Worm (Caenorhabditis elegans) whole organism, L3 larva: ENCODE data around the gene C46G7.2.

Source experiments
- R02D3.7 ChIP-seq: fragments of 150-350 bp; optimal IDR thresholded peaks from 2 replicates; lab custom pipeline; 2014; ENCODE audit warnings: missing biosample characterization, missing genetic modification characterization
- ZK546.5 ChIP-seq: sonication (generic microtip); optimal IDR thresholded peaks from 2 replicates; lab custom pipeline; 2017; ENCODE audit warnings: missing biosample characterization, missing genetic modification characterization
- aly-2 ChIP-seq: fragments of 150-350 bp; optimal IDR thresholded peaks from 2 replicates; lab custom pipeline; 2014; ENCODE audit warnings: missing biosample characterization, missing genetic modification characterization
- ceh-16 ChIP-seq: sonication (generic microtip); optimal IDR thresholded peaks from 2 replicates; lab custom pipeline; 2017; ENCODE audit warnings: missing biosample characterization, missing genetic modification characterization
- ceh-82 ChIP-seq: fragments of 150-350 bp; optimal IDR thresholded peaks from 2 replicates; lab custom pipeline; 2014; ENCODE audit warnings: missing biosample characterization, missing genetic modification characterization
- ceh-9 ChIP-seq: sonication (generic microtip); optimal IDR thresholded peaks from 2 replicates; lab custom pipeline; 2018; ENCODE audit warnings: missing biosample characterization, missing genetic modification characterization
- daf-12 ChIP-seq: fragments of 150-350 bp; optimal IDR thresholded peaks from 2 replicates; lab custom pipeline; 2014; ENCODE audit warnings: missing biosample characterization, missing genetic modification reagents, missing genetic modification characterization
- egl-27 ChIP-seq: sonication (generic microtip); optimal IDR thresholded peaks from 4 replicates; lab custom pipeline; 2017; ENCODE audit warnings: missing biosample characterization, missing genetic modification reagents, missing genetic modification characterization
- elt-1 ChIP-seq: fragments of 150-350 bp; optimal IDR thresholded peaks from 2 replicates; lab custom pipeline; 2014; ENCODE audit warnings: missing biosample characterization, missing genetic modification characterization
- elt-2 ChIP-seq: sonication (generic microtip); optimal IDR thresholded peaks from 2 replicates; lab custom pipeline; 2016; ENCODE audit warnings: missing genetic modification reagents, mild to moderate bottlenecking, missing genetic modification characterization, missing compliant biosample characterization
- eor-1 ChIP-seq, 2 experiments: fragments of 150-350 bp; optimal IDR thresholded peaks; 2 replicates each; lab custom pipeline; 2014 to 2018; ENCODE audit warnings: missing biosample characterization in 2 of 2, missing genetic modification characterization in 2 of 2
- fkh-10 ChIP-seq: sonication (generic microtip); optimal IDR thresholded peaks from 2 replicates; lab custom pipeline; 2017; ENCODE audit warnings: missing biosample characterization, missing genetic modification reagents, missing genetic modification characterization
- fos-1 ChIP-seq: fragments of 150-350 bp; optimal IDR thresholded peaks from 2 replicates; lab custom pipeline; 2014; ENCODE audit warnings: missing biosample characterization, missing genetic modification characterization
- hmg-11 ChIP-seq: sonication (generic microtip); optimal IDR thresholded peaks from 2 replicates; lab custom pipeline; 2016; ENCODE audit warnings: missing genetic modification characterization, missing compliant biosample characterization
- jun-1 ChIP-seq: fragments of 150-350 bp; optimal IDR thresholded peaks from 2 replicates; lab custom pipeline; 2014; ENCODE audit warnings: missing biosample characterization, missing genetic modification reagents, missing genetic modification characterization
- lin-15B ChIP-seq: fragments of 150-350 bp; optimal IDR thresholded peaks from 2 replicates; lab custom pipeline; 2014; ENCODE audit warnings: missing biosample characterization, missing genetic modification characterization
- lin-39 ChIP-seq: fragments of 150-350 bp; optimal IDR thresholded peaks from 2 replicates; lab custom pipeline; 2018; ENCODE audit warnings: missing biosample characterization, missing genetic modification reagents, missing genetic modification characterization
- lsy-12 ChIP-seq: sonication (generic microtip); optimal IDR thresholded peaks from 2 replicates; lab custom pipeline; 2016; ENCODE audit warnings: mild to moderate bottlenecking, missing genetic modification characterization, missing compliant biosample characterization
- mdl-1 ChIP-seq: fragments of 150-350 bp; optimal IDR thresholded peaks from 2 replicates; lab custom pipeline; 2014; ENCODE audit warnings: missing biosample characterization, missing genetic modification characterization
- nfya-1 ChIP-seq: sonication (generic microtip); optimal IDR thresholded peaks from 2 replicates; lab custom pipeline; 2017; ENCODE audit warnings: missing genetic modification characterization, mild to moderate bottlenecking, missing compliant biosample characterization, antibody characterized with exemption, moderate library complexity; ENCODE audit not compliant: insufficient read depth
- nhr-11 ChIP-seq: fragments of 150-350 bp; optimal IDR thresholded peaks from 2 replicates; lab custom pipeline; 2014; ENCODE audit warnings: missing biosample characterization, missing genetic modification characterization
- nhr-23 ChIP-seq: fragments of 150-350 bp; optimal IDR thresholded peaks from 2 replicates; lab custom pipeline; 2014; ENCODE audit warnings: missing biosample characterization, missing genetic modification reagents, missing genetic modification characterization
- nhr-237 ChIP-seq: fragments of 150-350 bp; optimal IDR thresholded peaks from 2 replicates; lab custom pipeline; 2014; ENCODE audit warnings: missing biosample characterization, missing genetic modification characterization
- nhr-25 ChIP-seq: sonication (generic microtip); optimal IDR thresholded peaks from 2 replicates; lab custom pipeline; 2017; ENCODE audit warnings: missing biosample characterization, missing genetic modification characterization
- nhr-28 ChIP-seq: fragments of 150-350 bp; optimal IDR thresholded peaks from 2 replicates; lab custom pipeline; 2014; ENCODE audit warnings: missing biosample characterization, missing genetic modification characterization
- nhr-43 ChIP-seq: sonication (generic microtip); optimal IDR thresholded peaks from 2 replicates; lab custom pipeline; 2016; ENCODE audit warnings: mild to moderate bottlenecking, missing genetic modification characterization, missing compliant biosample characterization; ENCODE audit not compliant: poor library complexity, severe bottlenecking
- nhr-77 ChIP-seq: fragments of 150-350 bp; optimal IDR thresholded peaks from 2 replicates; lab custom pipeline; 2014; ENCODE audit warnings: missing biosample characterization, missing genetic modification characterization
- pha-4 ChIP-seq: fragments of 150-350 bp; optimal IDR thresholded peaks from 2 replicates; lab custom pipeline; 2014; ENCODE audit warnings: missing biosample characterization, missing genetic modification reagents, missing genetic modification characterization
- pqm-1 ChIP-seq: fragments of 150-350 bp; optimal IDR thresholded peaks from 2 replicates; lab custom pipeline; 2017; ENCODE audit warnings: missing biosample characterization, missing genetic modification characterization, inconsistent platforms
- skn-1 ChIP-seq: fragments of 150-350 bp; optimal IDR thresholded peaks from 2 replicates; lab custom pipeline; 2014; ENCODE audit warnings: missing biosample characterization, missing genetic modification characterization
- snpc-4 ChIP-seq: fragments of 150-350 bp; optimal IDR thresholded peaks from 2 replicates; lab custom pipeline; 2014; ENCODE audit warnings: missing biosample characterization, missing genetic modification characterization
- tbx-2 ChIP-seq: sonication (generic microtip); optimal IDR thresholded peaks from 2 replicates; lab custom pipeline; 2016; ENCODE audit warnings: mild to moderate bottlenecking, missing genetic modification characterization, missing compliant biosample characterization
- unc-62 ChIP-seq: fragments of 150-350 bp; sonication (generic microtip); optimal IDR thresholded peaks from 4 replicates; lab custom pipeline; 2014; ENCODE audit warnings: missing biosample characterization, missing genetic modification reagents, missing genetic modification characterization
- zag-1 ChIP-seq: fragments of 150-350 bp; optimal IDR thresholded peaks from 2 replicates; lab custom pipeline; 2014; ENCODE audit warnings: missing biosample characterization, missing genetic modification characterization
- ztf-11 ChIP-seq: fragments of 150-350 bp; optimal IDR thresholded peaks from 2 replicates; lab custom pipeline; 2014; ENCODE audit warnings: missing biosample characterization, missing genetic modification characterization
- ztf-4 ChIP-seq: fragments of 150-350 bp; optimal IDR thresholded peaks from 2 replicates; lab custom pipeline; 2014; ENCODE audit warnings: missing biosample characterization, missing genetic modification characterization

Gene C46G7.2

ce11 chrIV:5970526-5970925 is 44.5 kb upstream of the C46G7.2 start:
- TF ChIP-seq ztf-11 (tag; lab: Kevin White, UChicago) (no peak), elt-1 (tag; lab: Kevin White, UChicago) (no peak), R02D3.7 (tag; lab: Kevin White, UChicago) (no peak), jun-1 (tag; lab: Kevin White, UChicago) (no peak), zag-1 (tag; lab: Kevin White, UChicago) (no peak), lin-15B (no peak), unc-62 (GFP tag; lab: Kevin White, UChicago) (no peak), nhr-11 (no peak), nhr-77 (no peak), ceh-16 (tag; lab: Kevin White, UChicago) (no peak), lsy-12 (tag; lab: Kevin White, UChicago) (no peak), nhr-237 (no peak), egl-27 (tag; lab: Kevin White, UChicago) (no peak), daf-12 (tag; lab: Kevin White, UChicago) (no peak), eor-1 (tag; optimal IDR thresholded peaks at IDR 0.05; lab: Kevin White, UChicago) (no peak), skn-1 (tag; lab: Kevin White, UChicago) (no peak), pha-4 (tag; lab: Kevin White, UChicago) (no peak), mdl-1 (no peak)

ce11 chrIV:5973947-5974495 is 41.0 kb upstream of the C46G7.2 start:
- TF ChIP-seq fkh-10 (GFP tag; lab: Kevin White, UChicago) (peak; percentile 14), hmg-11 (peak; percentile 60), aly-2 (tag; lab: Kevin White, UChicago) (no peak), pqm-1 (tag; lab: Kevin White, UChicago) (no peak), nfya-1 (tag; lab: Kevin White, UChicago) (peak; percentile 92), snpc-4 (tag; lab: Kevin White, UChicago) (no peak), lin-15B (peak; percentile 10), lsy-12 (tag; lab: Kevin White, UChicago) (no peak), nhr-23 (no peak), lin-39 (peak; percentile 28)

ce11 chrIV:5975202-5975601 is 39.8 kb upstream of the C46G7.2 start, which contains the start of gene unc-44:
unc-44 (plus strand) TSS chrIV:5975557.
- TF ChIP-seq elt-2 (no peak), nhr-237 (no peak), ztf-11 (tag; lab: Kevin White, UChicago) (no peak), R02D3.7 (tag; lab: Kevin White, UChicago) (no peak), unc-62 (GFP tag; lab: Kevin White, UChicago) (no peak), nhr-28 (tag; lab: Kevin White, UChicago) (no peak), nfya-1 (tag; lab: Kevin White, UChicago) (no peak), aly-2 (tag; lab: Kevin White, UChicago) (no peak), pqm-1 (tag; lab: Kevin White, UChicago) (no peak), tbx-2 (tag; lab: Kevin White, UChicago) (no peak), elt-1 (tag; lab: Kevin White, UChicago) (no peak), pha-4 (tag; lab: Kevin White, UChicago) (no peak)

- peak; percentile 55 for TF ChIP-seq lin-39
- TF ChIP-seq daf-12 (tag; lab: Kevin White, UChicago), result no peak
- peak; percentile 19 for TF ChIP-seq nfya-1 (tag; lab: Kevin White, UChicago)
- TF ChIP-seq, all 47 proteins: peak for 2
Measured at ce11 chrIV:5977276-5977675, 37.7 kb upstream of the C46G7.2 start.

- TF ChIP-seq nhr-43 (tag; lab: Kevin White, UChicago), result no peak
- TF ChIP-seq lin-39, result no peak
- no peak for TF ChIP-seq egl-27 (tag; lab: Kevin White, UChicago)
- TF ChIP-seq ztf-11 (tag; lab: Kevin White, UChicago), result no peak
- TF ChIP-seq tbx-2 (tag; lab: Kevin White, UChicago), result no peak
- no peak for TF ChIP-seq nhr-11
- no peak for TF ChIP-seq ztf-4 (tag; lab: Kevin White, UChicago)
- TF ChIP-seq ceh-9 (tag; lab: Kevin White, UChicago), result no peak
- TF ChIP-seq unc-62 (GFP tag; lab: Kevin White, UChicago), result no peak
- TF ChIP-seq ceh-82 (tag; lab: Kevin White, UChicago), result no peak
- no peak for TF ChIP-seq nhr-25 (tag; lab: Kevin White, UChicago)
- TF ChIP-seq pha-4 (tag; lab: Kevin White, UChicago), result no peak
- no peak for TF ChIP-seq ZK546.5 (tag; lab: Kevin White, UChicago)
- no peak for TF ChIP-seq nhr-28 (tag; lab: Kevin White, UChicago)
- TF ChIP-seq fos-1 (tag; lab: Kevin White, UChicago), result no peak
- TF ChIP-seq, all 47 proteins: peak for 0
Measured at ce11 chrIV:5979818-5980217, 35.2 kb upstream of the C46G7.2 start.
